Fruit fly (Drosophila melanogaster) whole organism, embryonic: ENCODE data around the gene CG7497.

Experiments
- Atf6 ChIP-seq: fragments of 200-800 bp; sonication (Bioruptor generic); IDR thresholded peaks from 2 replicates; pipeline ENCODE4 v1.3.6; 2022; ENCODE audit warnings: missing biosample characterization, missing genetic modification characterization
- BtbVII ChIP-seq: fragments of 200-800 bp; sonication (Bioruptor generic); optimal IDR thresholded peaks from 3 replicates; lab custom pipeline; 2017; ENCODE audit warnings: missing biosample characterization, mild to moderate bottlenecking, missing genetic modification characterization
- CG10543 ChIP-seq: fragments of 200-800 bp; sonication (Bioruptor generic); optimal IDR thresholded peaks from 3 replicates; lab custom pipeline; 2017; ENCODE audit warnings: missing biosample characterization, mild to moderate bottlenecking, missing genetic modification characterization, moderate library complexity
- CG11695 ChIP-seq: fragments of 200-800 bp; sonication (Bioruptor generic); IDR thresholded peaks from 3 replicates; pipeline ENCODE4 v1.3.6; 2022; ENCODE audit warnings: missing biosample characterization, missing genetic modification characterization
- CG1233 ChIP-seq: fragments of 200-800 bp; sonication (Bioruptor generic); optimal IDR thresholded peaks from 4 replicates; lab custom pipeline; 2018; ENCODE audit warnings: missing biosample characterization, mild to moderate bottlenecking, missing genetic modification characterization
- CG12744 ChIP-seq: fragments of 200-800 bp; sonication (Bioruptor generic); optimal IDR thresholded peaks from 2 replicates; lab custom pipeline; 2016; ENCODE audit warnings: missing biosample characterization, missing genetic modification characterization
- CG13424 ChIP-seq: fragments of 200-800 bp; sonication (Bioruptor generic); optimal IDR thresholded peaks from 2 replicates; lab custom pipeline; 2019; ENCODE audit warnings: missing biosample characterization, mild to moderate bottlenecking, missing genetic modification characterization, moderate library complexity
- CG15073 ChIP-seq: fragments of 200-800 bp; sonication (Bioruptor generic); optimal IDR thresholded peaks from 2 replicates; lab custom pipeline; 2016; ENCODE audit warnings: missing biosample characterization, missing genetic modification characterization
- CG16813 ChIP-seq: fragments of 200-800 bp; sonication (Bioruptor generic); IDR thresholded peaks from 3 replicates; pipeline ENCODE4 v1.3.6; 2022; ENCODE audit warnings: missing biosample characterization, missing genetic modification characterization; ENCODE audit not compliant: partially characterized antibody
- CG16863 ChIP-seq: fragments of 200-800 bp; sonication (Bioruptor generic); optimal IDR thresholded peaks from 3 replicates; lab custom pipeline; 2016; ENCODE audit warnings: missing biosample characterization, missing genetic modification characterization
- CG17385 ChIP-seq: fragments of 200-800 bp; sonication (Bioruptor generic); optimal IDR thresholded peaks from 3 replicates; lab custom pipeline; 2018; ENCODE audit warnings: missing biosample characterization, mild to moderate bottlenecking, missing genetic modification characterization
- CG17802 ChIP-seq: fragments of 200-800 bp; sonication (Bioruptor generic); optimal IDR thresholded peaks from 2 replicates; lab custom pipeline; 2018; ENCODE audit warnings: missing biosample characterization, mild to moderate bottlenecking, missing genetic modification characterization, moderate library complexity
- CG17912 ChIP-seq: fragments of 200-800 bp; sonication (Bioruptor generic); optimal IDR thresholded peaks from 2 replicates; lab custom pipeline; 2018; ENCODE audit warnings: missing biosample characterization, mild to moderate bottlenecking, missing genetic modification characterization
- CG18764 ChIP-seq: fragments of 200-800 bp; sonication (Bioruptor generic); optimal IDR thresholded peaks from 3 replicates; lab custom pipeline; 2016; ENCODE audit warnings: missing biosample characterization, missing genetic modification characterization
- CG2199 ChIP-seq: fragments of 200-800 bp; sonication (Bioruptor generic); IDR thresholded peaks from 3 replicates; pipeline ENCODE4 v1.3.6; 2022; ENCODE audit warnings: missing biosample characterization, missing genetic modification characterization
- CG30020 ChIP-seq: fragments of 200-800 bp; optimal IDR thresholded peaks from 2 replicates; lab custom pipeline; 2019; ENCODE audit warnings: missing biosample characterization, mild to moderate bottlenecking, missing genetic modification characterization, moderate library complexity
- CG32767 ChIP-seq: fragments of 200-800 bp; sonication (Bioruptor generic); IDR thresholded peaks from 2 replicates; pipeline ENCODE4 v1.3.6; 2022; ENCODE audit warnings: missing biosample characterization, missing genetic modification characterization
- CG34224 ChIP-seq: fragments of 200-800 bp; sonication (Bioruptor generic); IDR thresholded peaks from 3 replicates; pipeline ENCODE4 v1.3.6; 2022; ENCODE audit warnings: missing biosample characterization, missing genetic modification characterization; ENCODE audit not compliant: partially characterized antibody
- CG4820 ChIP-seq: fragments of 200-800 bp; sonication (Bioruptor generic); optimal IDR thresholded peaks from 3 replicates; lab custom pipeline; 2016; ENCODE audit warnings: missing biosample characterization, missing genetic modification characterization
- Gug ChIP-seq: fragments of 200-800 bp; sonication (Bioruptor generic); IDR thresholded peaks from 4 replicates; pipeline ENCODE4 v1.3.6; 2022; ENCODE audit warnings: missing biosample characterization, missing genetic modification characterization
- HLH4C ChIP-seq: fragments of 200-800 bp; sonication (Bioruptor generic); IDR thresholded peaks from 3 replicates; pipeline ENCODE4 v1.3.6; 2022; ENCODE audit warnings: missing biosample characterization, missing genetic modification characterization; ENCODE audit not compliant: partially characterized antibody
- HLHmδ ChIP-seq: fragments of 200-800 bp; sonication (Bioruptor generic); optimal IDR thresholded peaks from 2 replicates; lab custom pipeline; 2018; ENCODE audit warnings: missing biosample characterization, mild to moderate bottlenecking, missing genetic modification characterization, moderate library complexity
- Hr39 ChIP-seq: fragments of >200 bp; optimal IDR thresholded peaks from 2 replicates; lab custom pipeline; 2017
- Hsf ChIP-seq: fragments of 200-800 bp; sonication (Bioruptor generic); optimal IDR thresholded peaks from 3 replicates; lab custom pipeline; 2016; ENCODE audit warnings: missing biosample characterization, missing genetic modification characterization
- Lhr ChIP-seq: fragments of 200-800 bp; sonication (Bioruptor generic); optimal IDR thresholded peaks from 3 replicates; lab custom pipeline; 2017; ENCODE audit warnings: mild to moderate bottlenecking, missing biosample characterization, missing genetic modification reagents, missing genetic modification characterization
- MESR4 ChIP-seq: fragments of 200-800 bp; sonication (Bioruptor generic); optimal IDR thresholded peaks from 2 replicates; lab custom pipeline; 2018; ENCODE audit warnings: missing biosample characterization, mild to moderate bottlenecking, missing genetic modification characterization, moderate library complexity
- Nf-YA ChIP-seq: fragments of 200-800 bp; sonication (Bioruptor generic); IDR thresholded peaks from 2 replicates; pipeline ENCODE4 v1.3.6; 2022; ENCODE audit warnings: missing biosample characterization, missing genetic modification characterization
- Oaz ChIP-seq: fragments of 200-800 bp; sonication (Bioruptor generic); IDR thresholded peaks from 2 replicates; pipeline ENCODE4 v1.3.6; 2022; ENCODE audit warnings: missing biosample characterization, missing genetic modification characterization
- Rfx ChIP-seq: fragments of 200-800 bp; sonication (Bioruptor generic); IDR thresholded peaks from 2 replicates; pipeline ENCODE4 v1.3.6; 2022; ENCODE audit warnings: missing biosample characterization, missing genetic modification characterization
- Side ChIP-seq: fragments of 200-800 bp; sonication (Bioruptor generic); optimal IDR thresholded peaks from 2 replicates; lab custom pipeline; 2016; ENCODE audit warnings: missing biosample characterization, missing genetic modification characterization
- Spps ChIP-seq: fragments of 200-800 bp; sonication (Bioruptor generic); optimal IDR thresholded peaks from 2 replicates; lab custom pipeline; 2018; ENCODE audit warnings: missing biosample characterization, mild to moderate bottlenecking, missing genetic modification characterization
- ash1 ChIP-seq: fragments of 200-800 bp; sonication (Bioruptor generic); optimal IDR thresholded peaks from 2 replicates; lab custom pipeline; 2018; ENCODE audit warnings: missing biosample characterization, mild to moderate bottlenecking, missing genetic modification characterization
- bbx ChIP-seq: fragments of 200-800 bp; sonication (Bioruptor generic); IDR thresholded peaks from 2 replicates; pipeline ENCODE4 v1.3.6; 2022; ENCODE audit warnings: missing biosample characterization, missing genetic modification characterization; ENCODE audit not compliant: partially characterized antibody
- br ChIP-seq: fragments of >200 bp; optimal IDR thresholded peaks from 2 replicates; lab custom pipeline; 2017
- bsh ChIP-seq, 2 experiments: fragments of 200-800 bp; sonication (Bioruptor generic); optimal IDR thresholded peaks; 2 replicates each; lab custom pipeline; 2017 to 2018; ENCODE audit warnings: mild to moderate bottlenecking in 2 of 2, missing biosample characterization in 2 of 2, missing genetic modification characterization in 2 of 2, moderate library complexity in 1 of 2
- crp ChIP-seq, 2 experiments: fragments of 200-800 bp; sonication (Bioruptor generic); optimal IDR thresholded peaks; 2 replicates in 1 of 2; 3 replicates in 1 of 2; lab custom pipeline; 2017; ENCODE audit warnings: missing biosample characterization in 2 of 2, missing genetic modification characterization in 2 of 2, mild to moderate bottlenecking in 1 of 2, moderate library complexity in 1 of 2
- da ChIP-seq: fragments of 200-800 bp; sonication (Bioruptor generic); optimal IDR thresholded peaks from 2 replicates; lab custom pipeline; 2016; ENCODE audit warnings: missing biosample characterization, missing genetic modification characterization
- esg ChIP-seq: fragments of 200-800 bp; sonication (Bioruptor generic); conservative IDR thresholded peaks from 2 replicates; pipeline ENCODE4 v1.3.6; 2022; ENCODE audit warnings: missing biosample characterization, missing genetic modification characterization
- fd102C ChIP-seq: fragments of 200-800 bp; sonication (Bioruptor generic); optimal IDR thresholded peaks from 2 replicates; lab custom pipeline; 2018; ENCODE audit warnings: missing biosample characterization, mild to moderate bottlenecking, missing genetic modification characterization, moderate library complexity
- gem ChIP-seq: fragments of 200-800 bp; sonication (Bioruptor generic); optimal IDR thresholded peaks from 2 replicates; lab custom pipeline; 2019; ENCODE audit warnings: missing biosample characterization, mild to moderate bottlenecking, missing genetic modification characterization, moderate library complexity
- hb ChIP-seq: fragments of 200-800 bp; sonication (Bioruptor generic); IDR thresholded peaks from 3 replicates; pipeline ENCODE4 v1.3.6; 2022; ENCODE audit warnings: missing biosample characterization, missing genetic modification characterization; ENCODE audit not compliant: partially characterized antibody
- ind ChIP-seq: fragments of 200-800 bp; sonication (Bioruptor generic); optimal IDR thresholded peaks from 3 replicates; lab custom pipeline; 2016; ENCODE audit warnings: missing biosample characterization, missing genetic modification characterization
- p53 ChIP-seq: fragments of 200-800 bp; sonication (Bioruptor generic); optimal IDR thresholded peaks from 2 replicates; lab custom pipeline; 2016; ENCODE audit warnings: missing biosample characterization, missing genetic modification characterization
- pb ChIP-seq: fragments of 200-800 bp; sonication (Bioruptor generic); optimal IDR thresholded peaks from 3 replicates; lab custom pipeline; 2016; ENCODE audit warnings: missing biosample characterization, missing genetic modification characterization
- phol ChIP-seq: fragments of 200-800 bp; sonication (Bioruptor generic); optimal IDR thresholded peaks from 3 replicates; lab custom pipeline; 2018; ENCODE audit warnings: missing biosample characterization, mild to moderate bottlenecking, missing genetic modification characterization, moderate library complexity
- pum ChIP-seq: fragments of 200-800 bp; sonication (Bioruptor generic); optimal IDR thresholded peaks from 2 replicates; lab custom pipeline; 2016; ENCODE audit warnings: missing biosample characterization, missing genetic modification characterization
- row ChIP-seq: fragments of 200-800 bp; sonication (Bioruptor generic); IDR thresholded peaks from 3 replicates; pipeline ENCODE4 v1.3.6; 2022; ENCODE audit warnings: missing biosample characterization, missing genetic modification characterization
- sqz ChIP-seq: fragments of 200-800 bp; sonication (Bioruptor generic); optimal IDR thresholded peaks from 3 replicates; lab custom pipeline; 2018; ENCODE audit warnings: missing biosample characterization, mild to moderate bottlenecking, missing genetic modification characterization
- toy ChIP-seq: fragments of 200-800 bp; sonication (Bioruptor generic); IDR thresholded peaks from 2 replicates; pipeline ENCODE4 v1.3.6; 2022; ENCODE audit warnings: missing biosample characterization, missing genetic modification characterization

The CG7497 gene

DNA sequence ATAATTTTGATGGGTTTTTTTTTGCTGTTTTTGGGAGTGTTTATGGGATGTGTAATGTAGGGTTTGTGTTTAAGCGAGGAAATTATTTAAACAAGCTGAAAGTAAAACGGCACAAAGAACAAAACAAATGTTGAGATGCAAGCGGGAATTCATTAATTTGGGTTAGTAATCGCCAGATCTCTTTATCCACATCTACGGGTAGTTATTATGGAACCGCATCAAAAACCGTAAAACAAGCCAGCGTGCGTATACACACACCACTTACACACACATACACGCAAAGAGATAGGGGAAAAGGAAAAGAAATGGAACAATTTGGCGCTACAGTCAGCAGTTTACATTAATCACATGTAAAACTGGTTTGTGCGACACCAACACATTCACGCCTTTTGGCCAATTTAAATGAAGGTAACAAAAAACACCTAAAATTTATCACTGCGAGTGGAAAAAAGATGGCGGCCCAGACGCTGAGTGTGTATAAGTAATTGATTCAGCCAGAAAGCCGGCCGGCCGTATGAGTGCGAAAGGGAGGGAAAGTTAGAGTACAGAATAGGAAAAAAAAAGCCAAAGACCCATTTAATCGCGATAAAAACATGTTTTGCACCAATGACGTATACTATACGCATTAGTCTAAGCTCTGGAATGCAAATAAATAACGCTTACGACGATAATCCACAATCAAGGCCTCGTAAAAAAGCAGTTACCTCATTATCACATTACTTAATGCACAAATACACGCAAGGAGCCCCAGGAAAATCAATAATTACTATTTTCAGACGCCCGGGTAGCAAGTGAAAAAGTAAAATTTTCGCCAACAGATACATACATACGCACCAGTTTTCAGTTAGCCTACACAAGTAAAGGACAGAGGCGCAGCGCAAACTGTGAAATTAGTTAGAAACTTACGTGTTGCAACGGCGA, 11.0 kb downstream of the CG7497 start (continued):
- TF ChIP-seq row (GFP tag; lab: Robert Waterston, UW): peak; percentile 10; the same call in 1 of the 3 replicates
- peak; percentile 9 for TF ChIP-seq MESR4 (GFP tag; lab: Kevin White, UChicago)
- TF ChIP-seq CG17385 (GFP tag; lab: Kevin White, UChicago): peak; percentile 17
- no peak for TF ChIP-seq gem (tag; lab: Kevin White, UChicago)
- TF ChIP-seq fd102C (GFP tag; lab: Kevin White, UChicago): no peak
- TF ChIP-seq esg (GFP tag; lab: Robert Waterston, UW): no peak
- TF ChIP-seq CG11695: 0 out of 3 replicates have a peak, but pooled peaks have one; percentile 8
- TF ChIP-seq Side: no peak
- no peak for TF ChIP-seq ind (GFP tag; lab: Kevin White, UChicago)
- 0 out of 3 replicates have a peak, but pooled peaks have one; percentile 9 for TF ChIP-seq CG34224 (GFP tag; lab: Robert Waterston, UW)
- TF ChIP-seq bsh (GFP tag; optimal IDR thresholded peaks at IDR 0.05; lab: Kevin White, UChicago): peak in 1 of 2 experiments; percentile 33
- no peak for TF ChIP-seq HLHmδ (GFP tag; lab: Kevin White, UChicago)
- no peak for TF ChIP-seq CG2199
- no peak for TF ChIP-seq Oaz
- TF ChIP-seq CG4820 (GFP tag; lab: Kevin White, UChicago): no peak
- TF ChIP-seq da (GFP tag; lab: Kevin White, UChicago): no peak
- TF ChIP-seq phol (tag; lab: Kevin White, UChicago): peak; percentile 97
- TF ChIP-seq pum (GFP tag; lab: Kevin White, UChicago): no peak
- no peak for TF ChIP-seq Rfx (GFP tag; lab: Robert Waterston, UW)
- peak; percentile 36 for TF ChIP-seq sqz (GFP tag; lab: Kevin White, UChicago)
- no peak for TF ChIP-seq bbx (GFP tag; lab: Robert Waterston, UW)
- TF ChIP-seq CG1233 (GFP tag; lab: Kevin White, UChicago): no peak
- TF ChIP-seq toy (GFP tag; lab: Robert Waterston, UW): no peak
- no peak for TF ChIP-seq CG13424
- no peak for TF ChIP-seq Hsf (GFP tag; lab: Kevin White, UChicago)
- no peak for TF ChIP-seq HLH4C (GFP tag; lab: Robert Waterston, UW)
- peak; percentile 97 for TF ChIP-seq CG32767 (GFP tag; lab: Robert Waterston, UW)
- no peak for TF ChIP-seq ash1 (GFP tag; lab: Kevin White, UChicago)
- TF ChIP-seq Gug (GFP tag; lab: Robert Waterston, UW): no peak
- TF ChIP-seq CG16813 (GFP tag; lab: Robert Waterston, UW): no peak
- no peak for TF ChIP-seq CG16863
- no peak for TF ChIP-seq p53 (GFP tag; lab: Kevin White, UChicago)
- no peak for TF ChIP-seq CG18764 (GFP tag; lab: Kevin White, UChicago)
- no peak for TF ChIP-seq hb (GFP tag; lab: Robert Waterston, UW)
- no peak for TF ChIP-seq br (lab: Kevin White, UChicago)
- no peak for TF ChIP-seq CG17802 (tag; lab: Kevin White, UChicago)
- TF ChIP-seq CG12744 (GFP tag; lab: Kevin White, UChicago): no peak
- TF ChIP-seq Hr39 (lab: Kevin White, UChicago): no peak
- no peak for TF ChIP-seq pb (GFP tag; lab: Kevin White, UChicago)
- no peak for TF ChIP-seq crp (GFP tag; optimal IDR thresholded peaks at IDR 0.05; lab: Kevin White, UChicago)
- no peak for TF ChIP-seq Spps (tag; lab: Kevin White, UChicago)
- TF ChIP-seq Lhr: no peak
- no peak for TF ChIP-seq CG10543 (GFP tag; lab: Kevin White, UChicago)
- no peak for TF ChIP-seq Nf-YA (GFP tag; lab: Robert Waterston, UW)
- no peak for TF ChIP-seq CG15073 (GFP tag; lab: Kevin White, UChicago)
- TF ChIP-seq Atf6 (GFP tag; lab: Robert Waterston, UW): 0 out of 2 replicates have a peak, but pooled peaks have one; percentile 22
- TF ChIP-seq BtbVII: no peak
- no peak for TF ChIP-seq CG30020 (tag; lab: Kevin White, UChicago)
- TF ChIP-seq CG17912: no peak
